Worm (Caenorhabditis elegans) whole organism, dauer: ENCODE measurements around the gene col-12.

Experiments
- unc-62 ChIP-seq: sonication (generic microtip); optimal IDR thresholded peaks from 2 replicates; lab custom pipeline; 2017; ENCODE audit warnings: missing biosample characterization, missing genetic modification reagents, missing genetic modification characterization

col-12 gene

DNA sequence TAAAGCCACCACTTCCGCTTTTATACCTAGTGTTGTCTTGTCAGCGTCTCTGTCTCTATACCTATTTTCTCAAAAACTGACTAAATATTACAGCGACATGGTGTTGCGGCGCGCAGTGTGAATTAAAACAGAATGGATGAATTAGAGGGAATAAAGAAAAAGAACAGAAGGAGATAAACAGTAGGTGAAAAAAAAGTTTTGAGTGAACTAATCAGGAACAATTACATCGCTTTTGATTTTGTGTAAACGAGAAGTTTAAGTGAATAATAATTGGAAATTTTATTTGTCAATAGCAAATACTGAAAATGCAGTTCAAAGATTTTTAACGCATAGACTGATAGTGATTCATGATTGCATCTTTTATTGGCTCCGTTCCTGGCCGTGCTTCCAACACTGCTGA lies at the start of gene col-12:
Gene col-12 (minus strand): TSS at position 101 of the 400 bp plus-strand sequence.
- TF ChIP-seq unc-62: no peak

DNA sequence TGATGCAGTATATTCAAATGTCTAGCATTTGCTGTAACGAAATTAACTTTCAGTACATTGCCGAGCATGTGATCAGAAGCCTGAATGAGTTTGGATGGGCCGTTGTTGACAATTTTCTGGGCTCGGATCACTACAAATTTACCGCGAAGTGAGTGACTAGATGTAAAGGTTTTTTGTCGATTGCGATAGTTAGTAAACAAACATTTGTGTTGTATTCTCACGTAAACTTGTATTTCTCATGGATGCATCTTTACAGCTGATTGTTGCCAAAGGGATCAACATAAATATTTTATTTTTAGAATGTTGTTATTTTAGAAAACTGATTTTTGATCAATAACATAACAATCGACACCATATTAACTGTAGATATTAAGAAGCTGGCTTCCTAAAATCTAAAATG lies 49.0 kb upstream of the col-12 start:
- TF ChIP-seq unc-62: no peak

DNA sequence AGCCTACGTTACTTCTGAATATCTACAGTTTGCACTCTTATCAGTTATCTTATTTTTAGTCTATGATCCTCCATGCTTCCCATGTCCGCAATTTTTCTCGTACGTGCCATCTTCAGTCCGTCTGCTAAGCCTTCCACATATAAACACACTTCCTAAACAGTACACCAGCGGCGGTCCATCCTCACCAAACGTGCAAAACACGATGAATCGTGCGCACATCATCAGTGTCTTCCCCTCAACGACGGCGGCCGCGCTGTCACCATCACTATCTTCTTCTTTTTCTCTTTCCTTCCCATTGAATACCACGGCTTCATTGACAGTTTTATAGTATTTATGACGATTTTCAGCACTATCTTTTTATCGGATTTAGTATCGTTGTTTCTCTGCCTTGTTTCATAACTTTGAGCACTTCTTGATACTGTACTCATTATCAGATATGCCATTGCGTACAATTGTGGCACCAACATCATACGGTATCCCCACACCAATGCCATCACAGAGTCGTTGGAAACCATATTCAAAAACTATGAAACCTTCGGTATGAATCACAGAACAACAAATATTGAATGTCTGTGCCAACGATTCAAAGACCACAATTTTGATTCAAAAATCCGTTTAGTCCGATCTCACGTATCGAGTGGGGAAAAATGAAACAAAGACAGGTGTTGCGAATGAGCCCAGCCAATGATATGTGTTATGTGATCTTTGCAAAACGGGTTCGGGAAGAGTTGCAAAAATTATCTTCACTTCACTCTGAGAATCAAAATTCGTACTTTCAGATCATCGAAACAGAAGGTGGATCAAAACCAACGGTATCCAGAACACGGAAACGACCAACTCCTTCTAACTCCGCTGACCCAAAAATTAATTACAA lies 48.1 kb upstream of the col-12 start:
- TF ChIP-seq unc-62: no peak

DNA sequence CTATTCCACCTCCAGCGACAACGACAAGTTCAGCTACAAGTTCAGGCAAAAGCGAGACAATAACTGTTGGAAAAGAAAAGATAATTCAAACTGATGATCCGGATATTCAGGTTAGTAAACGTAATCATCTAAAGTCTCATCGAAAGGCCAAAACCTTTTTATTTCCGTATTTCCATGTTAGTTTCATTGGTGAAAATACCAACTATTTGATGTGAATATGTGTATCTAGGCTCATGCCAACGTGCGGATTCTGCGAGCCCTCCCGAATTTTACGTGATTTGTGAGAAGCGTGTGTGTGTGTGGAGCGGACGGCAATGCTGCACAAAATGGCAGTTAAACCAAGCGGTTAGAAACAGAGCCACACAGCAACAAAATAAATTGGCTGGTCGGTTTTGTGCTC lies 46.0 kb upstream of the col-12 start:
- no peak for TF ChIP-seq unc-62

DNA sequence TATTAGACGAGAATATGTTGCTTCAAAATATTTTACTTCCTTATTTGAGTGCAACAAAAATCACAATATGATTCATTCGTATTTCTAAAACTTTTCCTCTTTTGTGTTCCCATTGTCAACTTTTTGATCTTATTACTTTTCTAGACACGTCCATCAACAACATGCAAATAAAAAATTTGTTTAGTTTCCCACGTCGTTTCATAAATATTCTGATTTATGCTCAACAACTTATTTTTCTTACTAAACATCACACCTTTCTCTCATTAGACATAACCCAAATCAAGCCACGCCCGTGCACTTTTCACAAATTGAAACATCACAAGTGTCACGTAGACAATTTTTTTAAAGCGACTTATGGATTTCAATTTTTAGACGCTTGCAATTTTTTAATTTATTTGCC lies 44.8 kb upstream of the col-12 start:
- no peak for TF ChIP-seq unc-62

DNA sequence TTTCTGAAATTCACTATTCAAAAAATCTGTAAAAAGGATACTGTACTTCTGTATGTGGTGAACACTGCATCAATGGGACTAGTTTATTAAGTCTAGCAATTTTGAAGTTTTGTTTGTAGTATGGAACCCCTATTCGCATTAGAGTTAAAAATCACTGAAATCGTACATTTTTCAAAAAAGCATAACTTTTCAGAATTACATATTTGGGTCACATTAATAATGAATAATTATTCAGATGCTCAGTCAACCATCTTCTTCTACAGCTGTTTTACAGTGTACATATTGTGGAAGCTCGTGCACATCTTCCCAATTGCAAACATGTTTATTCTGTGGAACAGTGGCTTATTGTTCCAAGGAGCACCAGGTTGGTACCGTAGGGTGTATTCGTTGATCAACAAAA lies 43.7 kb upstream of the col-12 start:
- TF ChIP-seq unc-62: no peak

DNA sequence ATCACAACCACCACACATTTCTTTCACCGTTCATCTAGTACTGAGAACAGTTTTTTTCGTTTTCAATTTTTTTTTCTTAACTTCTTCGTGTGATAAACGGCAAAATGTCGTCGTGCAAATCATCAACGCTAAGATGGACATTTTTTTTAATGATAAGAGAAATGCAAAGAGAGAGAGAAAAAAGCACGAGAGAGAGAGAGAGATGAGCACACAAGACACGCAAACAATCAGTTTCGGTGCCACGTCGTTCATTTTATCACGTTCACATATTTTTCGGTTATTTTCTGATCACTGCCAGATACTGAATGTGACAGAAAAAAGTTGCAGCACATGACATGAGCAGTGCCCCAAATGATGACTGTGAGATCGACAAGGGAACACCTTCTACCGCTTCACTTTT lies 43.2 kb upstream of the col-12 start, which contains the start of gene egl-9:
Gene egl-9 (plus strand): TSS at position 328 of the 400 bp plus-strand sequence.
- no peak for TF ChIP-seq unc-62

DNA sequence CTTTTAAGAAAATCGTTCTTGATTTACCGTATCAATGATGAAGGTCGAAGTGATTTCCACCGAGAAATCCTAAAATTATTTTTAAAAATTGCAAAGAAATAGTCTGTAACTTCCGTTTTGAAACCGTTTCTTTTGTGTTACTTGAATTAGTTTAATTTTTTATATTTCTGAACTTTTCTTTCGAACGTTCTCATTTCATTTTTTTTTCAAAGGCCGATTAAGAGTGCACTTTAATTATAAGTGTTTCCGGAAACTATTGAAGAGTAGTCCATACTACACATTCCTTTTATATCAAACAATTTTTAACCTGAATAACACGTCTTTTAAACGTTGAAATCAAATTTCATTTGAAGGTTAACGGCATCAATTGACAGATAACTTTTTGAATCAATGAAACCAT lies 42.7 kb upstream of the col-12 start:
- no peak for TF ChIP-seq unc-62

DNA sequence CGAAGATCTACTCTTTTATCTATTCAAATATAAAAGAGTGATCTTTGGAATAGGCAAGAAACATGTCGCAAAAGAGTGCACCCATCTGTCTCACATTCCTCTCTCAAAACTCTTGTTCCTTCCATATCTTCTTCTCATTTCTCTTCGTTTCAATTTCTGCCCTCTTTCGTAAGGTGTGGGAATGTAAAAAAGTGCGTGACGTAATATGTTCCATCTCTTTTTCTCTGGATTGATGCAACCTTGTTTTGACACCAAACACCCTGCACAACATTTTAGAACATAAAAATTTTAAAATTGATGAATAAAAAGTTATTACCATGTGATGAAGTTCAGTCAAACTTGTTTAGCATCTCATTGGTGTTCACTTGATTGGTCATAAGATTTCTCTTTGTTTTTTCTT lies 42.1 kb upstream of the col-12 start:
- TF ChIP-seq unc-62: no peak

DNA sequence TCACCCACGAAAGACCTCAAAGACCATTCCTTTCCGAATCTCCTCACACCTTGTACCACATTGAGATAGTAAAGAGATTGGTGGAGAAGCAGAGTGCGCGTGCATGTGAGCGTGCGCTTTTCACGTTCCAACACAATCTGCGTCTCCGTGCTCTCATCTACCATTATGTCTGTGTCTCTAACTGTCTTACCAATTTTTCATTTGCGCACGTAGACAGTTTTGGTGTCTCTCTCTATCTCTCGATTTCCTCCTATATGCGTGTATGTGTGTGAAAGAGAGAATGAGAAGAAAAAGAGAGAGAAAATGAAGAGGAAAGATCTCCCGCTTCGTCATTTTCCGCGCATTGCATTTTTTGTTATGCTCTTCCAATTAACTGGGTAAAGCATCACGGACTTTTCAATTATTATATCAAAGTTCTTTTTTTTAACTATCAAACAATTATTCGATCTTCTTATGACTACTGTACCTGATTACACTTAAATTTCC lies 41.7 kb upstream of the col-12 start:
- TF ChIP-seq unc-62: no peak

DNA sequence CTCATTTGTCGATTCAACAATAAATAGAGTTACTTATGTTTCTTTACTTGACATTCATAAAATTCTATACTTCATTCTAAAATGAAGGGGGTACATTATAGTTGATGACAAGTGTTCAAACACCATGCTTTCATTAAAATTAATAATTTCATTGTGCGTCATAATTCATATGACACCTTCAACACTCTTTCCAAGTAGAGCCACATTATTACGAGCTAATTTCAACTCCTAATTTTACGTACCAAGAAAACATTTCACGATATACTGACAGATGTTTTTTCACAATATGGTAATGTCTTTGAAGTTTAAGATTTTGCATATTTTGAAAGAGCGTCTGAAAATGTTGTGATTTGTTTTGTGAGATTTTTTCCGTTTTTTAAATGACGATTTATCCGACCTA lies 40.5 kb upstream of the col-12 start:
- no peak for TF ChIP-seq unc-62

DNA sequence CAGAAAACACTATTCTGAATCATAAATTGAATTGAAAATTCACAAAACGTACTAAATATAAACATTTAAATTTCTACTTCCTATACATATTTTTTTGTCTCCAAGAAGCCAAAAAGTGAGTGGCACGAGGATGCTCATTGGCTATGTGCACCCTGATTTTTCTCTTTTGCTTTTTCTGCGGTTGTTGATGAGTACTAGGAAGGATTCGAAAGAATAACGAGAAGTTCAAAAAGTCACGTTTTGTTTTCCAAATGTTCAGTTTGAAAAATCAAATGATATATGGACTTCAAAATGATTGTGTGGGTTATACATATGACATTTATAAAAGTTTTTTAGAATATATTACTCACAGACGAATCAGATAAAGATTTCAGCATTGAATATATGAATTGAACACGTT lies 39.7 kb upstream of the col-12 start:
- no peak for TF ChIP-seq unc-62

DNA sequence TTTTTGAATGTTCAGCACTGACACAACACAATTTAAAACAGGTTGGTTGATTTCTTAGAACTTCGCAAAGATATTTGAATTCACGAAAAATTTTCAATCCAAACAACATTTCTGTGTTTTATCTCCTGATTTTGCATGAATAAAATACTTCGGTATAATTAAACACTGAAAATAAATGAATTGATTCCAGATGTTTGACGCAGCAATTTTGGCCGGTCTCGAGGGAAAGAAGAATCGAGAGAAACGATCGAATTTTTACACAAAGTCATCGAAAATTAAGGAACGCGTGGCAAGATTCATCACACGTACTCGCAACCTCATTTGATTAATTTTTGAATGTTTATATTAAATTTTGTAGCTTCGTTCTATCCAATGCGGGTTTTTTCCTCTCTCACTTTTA lies 39.2 kb upstream of the col-12 start:
- no peak for TF ChIP-seq unc-62

DNA sequence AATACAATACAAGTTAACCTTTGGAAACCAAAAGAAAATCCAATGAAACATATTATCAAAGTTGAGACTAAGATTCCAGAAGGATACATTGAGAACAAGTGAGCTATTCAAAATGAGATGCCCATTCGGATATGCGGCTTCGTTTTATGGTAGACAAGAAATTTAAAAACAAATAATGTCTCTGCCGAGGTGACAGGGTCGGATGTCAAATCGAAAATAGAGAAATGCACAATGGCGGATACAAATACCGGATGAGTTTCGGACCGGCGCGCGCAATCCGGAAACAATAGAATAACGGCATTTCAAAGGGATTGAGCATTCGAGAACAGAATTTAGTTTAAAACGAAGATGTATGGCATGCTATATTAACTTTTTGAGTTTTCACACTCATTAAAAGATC lies 38.3 kb upstream of the col-12 start, which contains the start of gene F22E12.3:
Gene F22E12.3 (minus strand): TSS at position 101 of the 400 bp plus-strand sequence.
- TF ChIP-seq unc-62: no peak

DNA sequence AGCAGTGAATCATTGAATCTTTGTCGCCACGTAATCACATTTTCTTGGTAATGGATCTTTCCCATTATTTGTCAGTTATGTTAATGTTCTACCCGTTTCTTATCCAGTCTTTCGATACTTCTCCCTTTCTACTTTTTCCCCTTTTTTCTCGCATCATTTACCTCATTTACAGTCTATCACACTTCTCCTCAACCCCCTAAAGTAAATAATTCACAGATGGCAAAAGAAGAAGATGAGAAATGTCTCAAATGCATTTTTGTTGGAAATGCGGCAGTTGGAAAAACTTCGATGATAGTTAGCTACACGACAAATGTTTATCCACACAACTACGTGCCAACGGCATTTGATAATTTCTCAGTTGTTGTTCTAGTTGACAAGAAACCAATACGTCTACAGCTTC lies 37.1 kb upstream of the col-12 start, which contains the start of gene chw-1:
Gene chw-1 (plus strand): TSS at position 217 of the 400 bp plus-strand sequence.
- TF ChIP-seq unc-62: no peak

DNA sequence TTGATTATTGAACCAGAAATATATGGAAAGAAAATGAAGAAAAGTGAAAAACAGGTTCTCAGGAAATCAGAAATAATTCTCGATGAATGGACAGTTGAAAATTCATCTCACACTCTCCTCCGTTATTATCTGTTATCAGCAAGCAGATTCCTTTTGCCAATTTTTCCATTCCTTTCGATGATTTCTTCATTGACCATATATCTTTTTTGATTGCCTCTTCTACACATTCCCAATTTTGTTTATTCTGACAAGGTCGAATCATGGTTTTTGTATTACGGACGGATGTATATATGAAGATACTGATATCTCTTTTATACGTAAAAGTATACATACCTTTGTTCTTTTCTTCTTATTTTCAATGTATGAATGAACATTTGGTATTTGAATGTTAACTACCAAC lies 35.7 kb upstream of the col-12 start:
- no peak for TF ChIP-seq unc-62

DNA sequence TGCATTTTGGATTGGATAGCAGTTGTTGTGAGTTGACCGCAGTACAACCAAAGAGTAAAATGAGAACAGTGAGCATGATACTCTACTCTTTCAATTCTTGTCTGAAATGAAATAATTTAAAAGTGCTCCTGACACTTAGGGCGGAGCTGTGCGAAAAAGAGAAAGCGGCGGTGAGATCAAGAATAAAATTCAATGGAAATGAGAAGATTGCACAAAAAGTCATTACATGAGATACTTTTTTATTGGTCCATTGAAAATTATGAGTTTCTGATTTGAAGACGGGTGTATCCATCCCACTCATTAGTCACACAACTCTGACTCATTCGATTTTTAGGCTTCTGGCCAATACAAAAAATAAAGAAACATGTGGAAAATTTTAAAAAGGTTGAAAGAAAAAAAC lies 32.2 kb upstream of the col-12 start, which contains the start of gene F22E12.1:
Gene F22E12.1 (minus strand): TSS at position 101 of the 400 bp plus-strand sequence.
- no peak for TF ChIP-seq unc-62

DNA sequence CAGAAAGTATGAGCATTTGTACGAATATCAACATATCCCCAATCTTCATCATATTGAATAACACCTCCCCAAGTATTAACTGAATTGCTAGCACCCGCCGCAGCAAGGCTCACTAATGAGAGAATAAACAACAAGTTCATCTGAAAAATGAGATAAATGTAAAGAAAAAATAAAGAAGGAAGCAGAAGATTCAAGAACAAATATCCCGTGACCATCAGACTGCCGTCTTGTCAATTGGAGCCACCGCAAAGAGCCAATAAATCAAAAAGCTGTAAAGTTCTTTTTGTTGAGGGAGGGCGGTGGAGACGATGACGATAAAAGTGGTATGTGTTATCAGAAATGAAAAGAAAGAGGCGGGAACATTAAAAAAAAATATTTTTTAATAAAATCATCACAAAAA lies 28.5 kb upstream of the col-12 start, which contains the start of gene Y32F6A.5:
Gene Y32F6A.5 (minus strand): TSS at position 140 of the 400 bp plus-strand sequence.
- TF ChIP-seq unc-62: no peak
